Fruit fly (Drosophila melanogaster) whole organism, embryonic: ENCODE results near the gene Vha16-3.

Source experiments
- Awh ChIP-seq: fragments of 200-800 bp; sonication (Bioruptor generic); IDR thresholded peaks from 2 replicates; pipeline ENCODE4, ENCODE4 v1.3.6; 2022; ENCODE audit warnings: missing biosample characterization, missing genetic modification characterization
- CG10366 ChIP-seq: fragments of 200-800 bp; sonication (Bioruptor generic); IDR thresholded peaks from 2 replicates; pipeline ENCODE4 v1.3.6; 2022; ENCODE audit warnings: missing biosample characterization, missing genetic modification characterization
- CG11504 ChIP-seq: fragments of 200-800 bp; sonication (Bioruptor generic); optimal IDR thresholded peaks from 3 replicates; lab custom pipeline; 2019; ENCODE audit warnings: missing biosample characterization, mild to moderate bottlenecking, missing genetic modification characterization, moderate library complexity
- CG12071 ChIP-seq: fragments of 200-800 bp; sonication (Bioruptor generic); optimal IDR thresholded peaks from 3 replicates; lab custom pipeline; 2018; ENCODE audit warnings: missing biosample characterization, mild to moderate bottlenecking, missing genetic modification characterization
- CG13287 ChIP-seq: fragments of 200-800 bp; sonication (Bioruptor generic); IDR thresholded peaks from 2 replicates; pipeline ENCODE4 v1.3.6; 2022; ENCODE audit warnings: missing biosample characterization, missing genetic modification characterization; ENCODE audit not compliant: partially characterized antibody
- CG14050 ChIP-seq: fragments of 200-800 bp; sonication (Bioruptor generic); IDR thresholded peaks from 3 replicates; pipeline ENCODE4 v1.3.6; 2022; ENCODE audit warnings: missing biosample characterization, missing genetic modification characterization
- CG16813 ChIP-seq: fragments of 200-800 bp; sonication (Bioruptor generic); IDR thresholded peaks from 3 replicates; pipeline ENCODE4 v1.3.6; 2022; ENCODE audit warnings: missing biosample characterization, missing genetic modification characterization; ENCODE audit not compliant: partially characterized antibody
- CG17328 ChIP-seq: fragments of 200-800 bp; sonication (Bioruptor generic); IDR thresholded peaks from 2 replicates; pipeline ENCODE4 v1.3.6; 2022; ENCODE audit warnings: missing biosample characterization, missing genetic modification characterization
- CG17802 ChIP-seq: fragments of 200-800 bp; sonication (Bioruptor generic); optimal IDR thresholded peaks from 2 replicates; lab custom pipeline; 2018; ENCODE audit warnings: missing biosample characterization, mild to moderate bottlenecking, missing genetic modification characterization, moderate library complexity
- CG18262 ChIP-seq: fragments of 200-800 bp; optimal IDR thresholded peaks from 3 replicates; lab custom pipeline; 2019; ENCODE audit warnings: missing biosample characterization, mild to moderate bottlenecking, missing genetic modification characterization, moderate library complexity
- CG1832 ChIP-seq: fragments of 200-800 bp; sonication (Bioruptor generic); optimal IDR thresholded peaks from 2 replicates; lab custom pipeline; 2017; ENCODE audit warnings: missing biosample characterization, mild to moderate bottlenecking, missing genetic modification characterization, inconsistent platforms
- CG2116 ChIP-seq: fragments of 200-800 bp; sonication (Bioruptor generic); optimal IDR thresholded peaks from 3 replicates; lab custom pipeline; 2018; ENCODE audit warnings: missing biosample characterization, mild to moderate bottlenecking, missing genetic modification characterization
- CG2120 ChIP-seq: fragments of 200-800 bp; sonication (Bioruptor generic); optimal IDR thresholded peaks from 3 replicates; lab custom pipeline; 2016; ENCODE audit warnings: missing biosample characterization, missing genetic modification characterization
- CG2712 ChIP-seq: fragments of 200-800 bp; optimal IDR thresholded peaks from 3 replicates; lab custom pipeline; 2019; ENCODE audit warnings: missing biosample characterization, mild to moderate bottlenecking, missing genetic modification characterization, moderate library complexity
- CG31224 ChIP-seq: fragments of 200-800 bp; sonication (Bioruptor generic); IDR thresholded peaks from 2 replicates; pipeline ENCODE4 v1.3.6; 2022; ENCODE audit warnings: missing biosample characterization, missing genetic modification characterization
- CG3163 ChIP-seq: fragments of 200-800 bp; sonication (Bioruptor generic); optimal IDR thresholded peaks from 3 replicates; lab custom pipeline; 2016; ENCODE audit warnings: missing biosample characterization, missing genetic modification characterization
- CG3726 ChIP-seq: fragments of 200-800 bp; sonication (Bioruptor generic); IDR thresholded peaks from 3 replicates; pipeline ENCODE4, ENCODE4 v1.3.6; 2022; ENCODE audit warnings: missing biosample characterization, missing genetic modification characterization
- CG4360 ChIP-seq: fragments of 200-800 bp; sonication (Bioruptor generic); IDR thresholded peaks from 2 replicates; pipeline ENCODE4 v1.3.6; 2022; ENCODE audit warnings: missing biosample characterization, missing genetic modification characterization
- CG5245 ChIP-seq: fragments of 200-800 bp; sonication (Bioruptor generic); optimal IDR thresholded peaks from 3 replicates; lab custom pipeline; 2016; ENCODE audit warnings: missing biosample characterization, missing genetic modification characterization
- CG6254 ChIP-seq: fragments of 200-800 bp; sonication (Bioruptor generic); optimal IDR thresholded peaks from 3 replicates; lab custom pipeline; 2017; ENCODE audit warnings: mild to moderate bottlenecking, missing biosample characterization, missing genetic modification reagents, missing genetic modification characterization
- CG6813 ChIP-seq: fragments of 200-800 bp; sonication (Bioruptor generic); optimal IDR thresholded peaks from 2 replicates; lab custom pipeline; 2017; ENCODE audit warnings: missing biosample characterization, missing genetic modification characterization, mild to moderate bottlenecking, moderate library complexity, missing genetic modification reagents
- CG7271 ChIP-seq: fragments of 200-800 bp; sonication (Bioruptor generic); optimal IDR thresholded peaks from 2 replicates; lab custom pipeline; 2018; ENCODE audit warnings: missing biosample characterization, mild to moderate bottlenecking, missing genetic modification characterization, moderate library complexity
- CG7987 ChIP-seq: fragments of 200-800 bp; sonication (Bioruptor generic); optimal IDR thresholded peaks from 2 replicates; lab custom pipeline; 2018; ENCODE audit warnings: missing biosample characterization, mild to moderate bottlenecking, missing genetic modification characterization, moderate library complexity
- CG8290 ChIP-seq, 3 experiments: fragments of 200-800 bp; sonication (Bioruptor generic); optimal IDR thresholded peaks; 2 replicates each; lab custom pipeline; 2016 to 2019; ENCODE audit warnings: missing biosample characterization in 3 of 3, missing genetic modification characterization in 3 of 3, mild to moderate bottlenecking in 2 of 3, moderate library complexity in 1 of 3
- CG8944 ChIP-seq: fragments of 200-800 bp; sonication (Bioruptor generic); optimal IDR thresholded peaks from 3 replicates; lab custom pipeline; 2016; ENCODE audit warnings: missing biosample characterization, missing genetic modification characterization
- CG9609 ChIP-seq: fragments of 200-800 bp; sonication (Bioruptor generic); optimal IDR thresholded peaks from 3 replicates; lab custom pipeline; 2016; ENCODE audit warnings: missing biosample characterization, missing genetic modification characterization
- CkIIα-i1 ChIP-seq: fragments of 200-800 bp; sonication (Bioruptor generic); IDR thresholded peaks from 2 replicates; pipeline ENCODE4 v1.3.6; 2022; ENCODE audit warnings: missing biosample characterization, missing genetic modification characterization
- Drgx ChIP-seq: fragments of 200-800 bp; sonication (Bioruptor generic); IDR thresholded peaks from 2 replicates; pipeline ENCODE4 v1.3.6; 2022; ENCODE audit warnings: missing biosample characterization, missing genetic modification characterization
- H15 ChIP-seq: fragments of 200-800 bp; sonication (Bioruptor generic); IDR thresholded peaks from 3 replicates; pipeline ENCODE4 v1.3.6; 2022; ENCODE audit warnings: missing biosample characterization, missing genetic modification characterization
- HmgZ ChIP-seq: fragments of 200-800 bp; sonication (Bioruptor generic); optimal IDR thresholded peaks from 2 replicates; lab custom pipeline; 2018; ENCODE audit warnings: missing biosample characterization, mild to moderate bottlenecking, missing genetic modification characterization
- Nf-YB ChIP-seq: fragments of 200-800 bp; sonication (Bioruptor generic); optimal IDR thresholded peaks from 3 replicates; lab custom pipeline; 2019; ENCODE audit warnings: missing biosample characterization, mild to moderate bottlenecking, missing genetic modification characterization, moderate library complexity
- Taf1 ChIP-seq: fragments of 200-800 bp; sonication (Bioruptor generic); IDR thresholded peaks from 2 replicates; pipeline ENCODE4 v1.3.6; 2022; ENCODE audit warnings: missing biosample characterization, missing genetic modification characterization
- Vsx1 ChIP-seq: fragments of 200-800 bp; sonication (Bioruptor generic); optimal IDR thresholded peaks from 2 replicates; lab custom pipeline; 2017; ENCODE audit warnings: missing biosample characterization, mild to moderate bottlenecking, missing genetic modification characterization, missing genetic modification reagents
- amos ChIP-seq: fragments of 200-800 bp; sonication (Bioruptor generic); IDR thresholded peaks from 2 replicates; pipeline ENCODE4 v1.3.6; 2022; ENCODE audit warnings: missing biosample characterization, missing genetic modification characterization; ENCODE audit not compliant: partially characterized antibody
- corto ChIP-seq: fragments of 200-800 bp; sonication (Bioruptor generic); optimal IDR thresholded peaks from 2 replicates; lab custom pipeline; 2016; ENCODE audit warnings: missing biosample characterization, mild to moderate bottlenecking, missing genetic modification characterization, moderate library complexity
- dan ChIP-seq: fragments of 200-800 bp; sonication (Bioruptor generic); IDR thresholded peaks from 2 replicates; pipeline ENCODE4 v1.3.6; 2022; ENCODE audit warnings: missing biosample characterization, missing genetic modification characterization
- esg ChIP-seq: fragments of 200-800 bp; sonication (Bioruptor generic); conservative IDR thresholded peaks from 2 replicates; pipeline ENCODE4 v1.3.6; 2022; ENCODE audit warnings: missing biosample characterization, missing genetic modification characterization
- grau ChIP-seq: fragments of 200-800 bp; optimal IDR thresholded peaks from 3 replicates; lab custom pipeline; 2019; ENCODE audit warnings: missing biosample characterization, mild to moderate bottlenecking, missing genetic modification characterization, moderate library complexity
- ham ChIP-seq: fragments of 200-800 bp; sonication (Bioruptor generic); IDR thresholded peaks from 2 replicates; pipeline ENCODE4 v1.3.6; 2022; ENCODE audit warnings: missing biosample characterization, missing genetic modification characterization
- knrl ChIP-seq: fragments of 200-800 bp; sonication (Bioruptor generic); IDR thresholded peaks from 3 replicates; pipeline ENCODE4 v1.3.6; 2022; ENCODE audit warnings: missing biosample characterization, missing genetic modification characterization; ENCODE audit not compliant: partially characterized antibody
- pita ChIP-seq: fragments of 200-800 bp; sonication (Bioruptor generic); optimal IDR thresholded peaks from 2 replicates; lab custom pipeline; 2017; ENCODE audit warnings: missing biosample characterization, mild to moderate bottlenecking, missing genetic modification characterization
- repo ChIP-seq: fragments of 200-800 bp; sonication (Bioruptor generic); optimal IDR thresholded peaks from 2 replicates; lab custom pipeline; 2016; ENCODE audit warnings: missing biosample characterization, missing genetic modification characterization
- scrt ChIP-seq: fragments of 200-800 bp; sonication (Bioruptor generic); optimal IDR thresholded peaks from 2 replicates; lab custom pipeline; 2018; ENCODE audit warnings: missing biosample characterization, mild to moderate bottlenecking, missing genetic modification characterization, moderate library complexity
- sna ChIP-seq: fragments of 200-800 bp; sonication (Bioruptor generic); IDR thresholded peaks from 2 replicates; pipeline ENCODE4 v1.3.6; 2022; ENCODE audit warnings: missing biosample characterization, missing genetic modification characterization; ENCODE audit not compliant: partially characterized antibody
- ttk ChIP-seq: fragments of 200-800 bp; sonication (Bioruptor generic); IDR thresholded peaks from 2 replicates; pipeline ENCODE4 v2.1.2; 2022; ENCODE audit warnings: missing biosample characterization, missing genetic modification characterization
- vnd ChIP-seq: fragments of 200-800 bp; sonication (Bioruptor generic); IDR thresholded peaks from 3 replicates; pipeline ENCODE4 v1.3.6; 2022; ENCODE audit warnings: missing biosample characterization, missing genetic modification characterization; ENCODE audit not compliant: partially characterized antibody
- wdn ChIP-seq: fragments of 200-800 bp; sonication (Bioruptor generic); IDR thresholded peaks from 2 replicates; pipeline ENCODE4 v1.3.6; 2022; ENCODE audit warnings: missing biosample characterization, missing genetic modification characterization
- zfh1 ChIP-seq: fragments of 200-800 bp; sonication (Bioruptor generic); IDR thresholded peaks from 3 replicates; pipeline ENCODE4 v1.3.6; 2022; ENCODE audit warnings: missing biosample characterization, missing genetic modification characterization

The Vha16-3 gene

dm6 chr3L:11487327-11487973, 14.4 kb downstream of the Vha16-3 start, which contains the start of gene chrb (continued):
- TF ChIP-seq CG7271 (tag; lab: Kevin White, UChicago) (no peak), CG9609 (GFP tag; lab: Kevin White, UChicago) (peak; percentile 33), CG2116 (GFP tag; lab: Kevin White, UChicago) (peak; percentile 32), CG17328 (GFP tag; lab: Robert Waterston, UW) (peak; percentile 67), CG2120 (GFP tag; lab: Kevin White, UChicago) (peak; percentile 29), CG6813 (GFP tag; lab: Kevin White, UChicago) (peak; percentile 64), corto (GFP tag; lab: Kevin White, UChicago) (no peak), H15 (GFP tag; lab: Robert Waterston, UW) (0 out of 3 replicates have a peak, but pooled peaks have one; percentile 17), Nf-YB (GFP tag; lab: Kevin White, UChicago) (peak; percentile 48), CG31224 (GFP tag; lab: Robert Waterston, UW) (no peak), Taf1 (no peak), CG18262 (tag; lab: Kevin White, UChicago) (peak; percentile 46), CG16813 (GFP tag; lab: Robert Waterston, UW) (peak; percentile 43; the same call in 1 of the 3 replicates), CG6254 (peak; percentile 13), CG3726 (0 out of 3 replicates have a peak, but pooled peaks have one; percentile 30), CG12071 (GFP tag; lab: Kevin White, UChicago) (peak; percentile 65), ttk (GFP tag; lab: Robert Waterston, UW) (no peak), repo (GFP tag; lab: Kevin White, UChicago) (peak; percentile 71), dan (GFP tag; lab: Robert Waterston, UW) (no peak), CG2712 (tag; lab: Kevin White, UChicago) (peak; percentile 56), amos (GFP tag; lab: Robert Waterston, UW) (peak; percentile 49; the same call in 1 of the 2 replicates), grau (tag; lab: Kevin White, UChicago) (peak; percentile 50), ham (GFP tag; lab: Robert Waterston, UW) (no peak), CkIIα-i1 (GFP tag; lab: Robert Waterston, UW) (no peak), vnd (GFP tag; lab: Robert Waterston, UW) (no peak), knrl (peak; percentile 50; the same call in 2 of the 3 replicates), CG13287 (peak; percentile 67), CG1832 (GFP tag; lab: Kevin White, UChicago) (peak; percentile 66), Vsx1 (peak; percentile 47), Awh (GFP tag; lab: Robert Waterston, UW) (peak; percentile 75), scrt (peak; percentile 69), CG17802 (tag; lab: Kevin White, UChicago) (peak; percentile 41), CG7987 (peak; percentile 72), CG8290 (GFP tag; optimal IDR thresholded peaks at IDR 0.05; lab: Kevin White, UChicago) (peak; percentile 4), CG8290 (tag; optimal IDR thresholded peaks at IDR 0.05; lab: Kevin White, UChicago) (peak in 1 of 2 experiments; percentile 61), CG5245 (GFP tag; lab: Kevin White, UChicago) (peak; percentile 28), CG3163 (GFP tag; lab: Kevin White, UChicago) (peak; percentile 99), HmgZ (peak; percentile 46), CG10366 (GFP tag; lab: Robert Waterston, UW) (0 out of 2 replicates have a peak, but pooled peaks have one; percentile 27), zfh1 (GFP tag; lab: Robert Waterston, UW) (0 out of 3 replicates have a peak, but pooled peaks have one; percentile 44), sna (GFP tag; lab: Robert Waterston, UW) (peak; percentile 70; the same call in 1 of the 2 replicates), CG8944 (GFP tag; lab: Kevin White, UChicago) (peak; percentile 29), esg (GFP tag; lab: Robert Waterston, UW) (no peak), wdn (GFP tag; lab: Robert Waterston, UW) (0 out of 2 replicates have a peak, but pooled peaks have one; percentile 17), pita (GFP tag; lab: Kevin White, UChicago) (no peak), CG14050 (GFP tag; lab: Robert Waterston, UW) (peak; percentile 25; the same call in 1 of the 3 replicates), Drgx (GFP tag; lab: Robert Waterston, UW) (peak; percentile 71), CG11504 (peak; percentile 60), CG4360 (peak; percentile 79)
